Fruit fly (Drosophila melanogaster) whole organism, wandering third instar larva: ENCODE results near the gene serp.

Experiments used
- Abd-B ChIP-seq: fragments of >200 bp; optimal IDR thresholded peaks from 2 replicates; lab custom pipeline; 2017; ENCODE audit warnings: missing biosample characterization, missing genetic modification characterization
- CG9705 ChIP-seq: fragments of 200-800 bp; sonication (Bioruptor generic); optimal IDR thresholded peaks from 2 replicates; lab custom pipeline; 2018; ENCODE audit warnings: missing biosample characterization, mild to moderate bottlenecking, missing genetic modification characterization
- CrebA ChIP-seq: fragments of 200-800 bp; sonication (Bioruptor generic); optimal IDR thresholded peaks from 2 replicates; lab custom pipeline; 2016; ENCODE audit warnings: missing biosample characterization, mild to moderate bottlenecking, missing genetic modification characterization, borderline replicate concordance
- HLH106 ChIP-seq: fragments of 200-800 bp; optimal IDR thresholded peaks from 3 replicates; lab custom pipeline; 2019; ENCODE audit warnings: missing biosample characterization, mild to moderate bottlenecking, missing genetic modification characterization, moderate library complexity
- Hnf4 ChIP-seq: fragments of 200-800 bp; sonication (Bioruptor generic); optimal IDR thresholded peaks from 2 replicates; lab custom pipeline; 2016; ENCODE audit warnings: missing biosample characterization, mild to moderate bottlenecking, missing genetic modification characterization
- Hr78 ChIP-seq: fragments of >200 bp; optimal IDR thresholded peaks from 2 replicates; lab custom pipeline; 2017; ENCODE audit warnings: missing biosample characterization, missing genetic modification characterization
- Jra ChIP-seq: sonication (Bioruptor generic); optimal IDR thresholded peaks from 2 replicates; lab custom pipeline; 2016; ENCODE audit warnings: missing biosample characterization, missing genetic modification characterization
- OdsH ChIP-seq: fragments of 200-800 bp; sonication (Bioruptor generic); optimal IDR thresholded peaks from 2 replicates; lab custom pipeline; 2016; ENCODE audit warnings: missing biosample characterization, mild to moderate bottlenecking, missing genetic modification characterization
- Rel ChIP-seq, 2 experiments: fragments of 200-800 bp; sonication (Bioruptor generic) in 1 of 2; optimal IDR thresholded peaks; 2 replicates in 1 of 2; 3 replicates in 1 of 2; lab custom pipeline; 2016 to 2019; ENCODE audit warnings: mild to moderate bottlenecking in 2 of 2, missing biosample characterization in 2 of 2, missing genetic modification characterization in 2 of 2, moderate library complexity in 1 of 2
- Sp1 ChIP-seq: fragments of 200-800 bp; sonication (Bioruptor generic); optimal IDR thresholded peaks from 3 replicates; lab custom pipeline; 2019; ENCODE audit warnings: missing biosample characterization, mild to moderate bottlenecking, missing genetic modification characterization, moderate library complexity
- brk ChIP-seq: fragments of 200-800 bp; sonication (Bioruptor generic); optimal IDR thresholded peaks from 2 replicates; lab custom pipeline; 2016; ENCODE audit warnings: missing biosample characterization, mild to moderate bottlenecking, missing genetic modification characterization
- dmrt93B ChIP-seq: fragments of 200-800 bp; sonication (Bioruptor generic); optimal IDR thresholded peaks from 2 replicates; lab custom pipeline; 2018; ENCODE audit warnings: missing biosample characterization, mild to moderate bottlenecking, missing genetic modification characterization
- dsf ChIP-seq: sonication (Bioruptor generic); optimal IDR thresholded peaks from 2 replicates; lab custom pipeline; 2016; ENCODE audit warnings: missing biosample characterization, missing genetic modification characterization, borderline replicate concordance
- lola ChIP-seq: fragments of >200 bp; optimal IDR thresholded peaks from 2 replicates; lab custom pipeline; 2017; ENCODE audit warnings: missing biosample characterization, missing genetic modification characterization
- pan ChIP-seq: fragments of >200 bp; optimal IDR thresholded peaks from 2 replicates; lab custom pipeline; 2017
- sv ChIP-seq: fragments of 200-800 bp; sonication (Bioruptor generic); optimal IDR thresholded peaks from 3 replicates; lab custom pipeline; 2016; ENCODE audit warnings: missing biosample characterization, missing genetic modification characterization

serp gene

DNA sequence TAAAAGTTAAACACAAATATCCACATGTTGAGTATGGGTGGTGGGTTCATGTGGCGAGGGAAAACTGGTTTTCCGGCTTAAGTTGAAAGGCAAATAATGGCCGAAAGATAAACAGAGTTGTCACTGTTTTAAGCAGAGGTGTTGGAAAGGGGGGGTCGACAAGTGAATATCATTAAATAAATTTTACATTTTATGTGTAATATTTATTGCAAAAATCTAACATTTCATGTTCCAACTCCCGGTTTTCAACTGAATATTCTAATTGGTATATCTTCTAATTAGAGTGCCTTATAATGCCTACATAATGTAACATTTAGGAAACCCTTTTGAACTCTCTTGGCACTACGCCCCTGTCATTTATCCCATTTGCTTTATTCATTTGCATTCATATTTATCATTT lies 51.9 kb downstream of the serp start:
- TF ChIP-seq HLH106 (tag; lab: Kevin White, UChicago) (no peak), Rel (GFP tag; optimal IDR thresholded peaks at IDR 0.05; lab: Kevin White, UChicago) (no peak), Rel (tag; optimal IDR thresholded peaks at IDR 0.05; lab: Kevin White, UChicago) (no peak)

DNA sequence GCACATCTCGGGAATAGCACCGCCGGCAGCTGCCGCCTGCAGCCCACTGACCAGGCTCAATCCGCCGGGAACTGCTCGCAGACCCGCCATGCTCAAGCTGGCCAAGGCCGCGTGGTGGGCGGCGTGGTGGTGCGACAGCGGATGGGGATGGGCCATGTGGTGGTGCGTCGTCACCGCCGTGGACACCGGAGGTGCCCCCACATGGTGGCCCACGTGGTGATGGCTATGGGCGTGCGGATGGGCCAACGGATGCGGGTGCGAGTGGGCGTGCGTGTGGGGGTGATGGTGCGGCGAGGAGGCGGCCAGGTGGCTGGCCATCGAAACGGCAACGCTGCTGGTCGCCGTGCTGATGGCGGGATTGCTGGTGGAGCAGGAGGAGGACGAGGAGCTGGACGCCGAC lies 54.3 kb downstream of the serp start:
- no peak for TF ChIP-seq pan (lab: Kevin White, UChicago)
- no peak for TF ChIP-seq Hr78 (GFP tag; lab: Kevin White, UChicago)
- no peak for TF ChIP-seq CrebA (GFP tag; lab: Kevin White, UChicago)
- TF ChIP-seq dmrt93B: no peak
- TF ChIP-seq dsf (GFP tag; lab: Kevin White, UChicago): no peak
- no peak for TF ChIP-seq Abd-B (GFP tag; lab: Kevin White, UChicago)
- TF ChIP-seq lola (GFP tag; lab: Kevin White, UChicago): no peak
- TF ChIP-seq sv: no peak
- TF ChIP-seq Jra (GFP tag; lab: Kevin White, UChicago): no peak
- TF ChIP-seq Sp1 (GFP tag; lab: Kevin White, UChicago): no peak
- TF ChIP-seq brk (GFP tag; lab: Kevin White, UChicago): no peak
- TF ChIP-seq CG9705 (GFP tag; lab: Kevin White, UChicago): no peak
- TF ChIP-seq Hnf4 (GFP tag; lab: Kevin White, UChicago): no peak
- no peak for TF ChIP-seq OdsH (GFP tag; lab: Kevin White, UChicago)
